Fruit fly (Drosophila melanogaster): ENCODE results near the gene fu.

Gene fu

dm6 chrX:18646855-18647699 is 10.5 kb upstream of the fu start, which contains the start of gene Rip11 (continued):
- TF ChIP-seq CG11294 (GFP tag; IDR thresholded peaks at IDR 0.05) (no peak), CG8632 (GFP tag; optimal IDR thresholded peaks at IDR 0.05) (peak; percentile 71), eg (GFP tag; IDR thresholded peaks at IDR 0.05) (peak; percentile 93), svp (GFP tag) (peak; percentile 75), Blimp-1 (GFP tag; optimal IDR thresholded peaks at IDR 0.05) (peak; percentile 95), Hr38 (GFP tag; optimal IDR thresholded peaks at IDR 0.05) (peak; percentile 13), Met (GFP tag; optimal IDR thresholded peaks at IDR 0.05) (peak; percentile 78), CG6163 (GFP tag; IDR thresholded peaks at IDR 0.05) (peak; percentile 89), CG8119 (GFP tag; IDR thresholded peaks at IDR 0.05) (peak; percentile 82), lz (GFP tag; optimal IDR thresholded peaks at IDR 0.05) (peak; percentile 68), CG7368 (GFP tag; optimal IDR thresholded peaks at IDR 0.05) (peak; percentile 68), Gug (GFP tag; IDR thresholded peaks at IDR 0.05) (peak; percentile 53), CG31627 (GFP tag; optimal IDR thresholded peaks at IDR 0.05) (peak; percentile 50), dsx (GFP tag; optimal IDR thresholded peaks at IDR 0.05; ENCODE audit: poor library complexity, severe bottlenecking) (peak; percentile 63), CG34406 (GFP tag; optimal IDR thresholded peaks at IDR 0.05) (peak; percentile 61), CG1621 (tag; optimal IDR thresholded peaks at IDR 0.05) (peak; percentile 73), pdm3 (GFP tag; optimal IDR thresholded peaks at IDR 0.05) (peak; percentile 77), CG6792 (GFP tag; optimal IDR thresholded peaks at IDR 0.05) (peak; percentile 76), Hr39 (GFP tag; optimal IDR thresholded peaks at IDR 0.05) (peak; percentile 63), Hr4 (GFP tag; optimal IDR thresholded peaks at IDR 0.05) (no peak), ss (GFP tag; optimal IDR thresholded peaks at IDR 0.05) (peak; percentile 91 to 92), CG3919 (GFP tag; optimal IDR thresholded peaks at IDR 0.05) (peak; percentile 81), vri (GFP tag; optimal IDR thresholded peaks at IDR 0.05) (peak; percentile 61), achi (GFP tag; optimal IDR thresholded peaks at IDR 0.05) (peak; percentile 71), Smox (GFP tag; optimal IDR thresholded peaks at IDR 0.05) (peak; percentile 69), OdsH (GFP tag; optimal IDR thresholded peaks at IDR 0.05) (no peak), CG10669 (GFP tag; optimal IDR thresholded peaks at IDR 0.05) (peak; percentile 61), topi (GFP tag; optimal IDR thresholded peaks at IDR 0.05) (peak; percentile 73), fd85E (GFP tag; optimal IDR thresholded peaks at IDR 0.05) (peak; percentile 59), CG11902 (GFP tag; optimal IDR thresholded peaks at IDR 0.05) (no peak), salr (GFP tag; optimal IDR thresholded peaks at IDR 0.05) (peak in 1 of 2 experiments; percentile 32)

dm6 chrX:18647961-18648360 is 9.6 kb upstream of the fu start, which contains the start of gene Nup35:
Gene Nup35, plus strand, starts transcription at chrX:18648182.
- TF ChIP-seq svp (GFP tag), result peak; percentile 18
- TF ChIP-seq Eip78C (GFP tag), result peak; percentile 12
- no peak for TF ChIP-seq CG4318 (GFP tag; optimal IDR thresholded peaks at IDR 0.05)
- no peak for TF ChIP-seq CG6163 (GFP tag; IDR thresholded peaks at IDR 0.05)

- TF ChIP-seq CG3032 (tag; optimal IDR thresholded peaks at IDR 0.05), result no peak
- TF ChIP-seq net (GFP tag; optimal IDR thresholded peaks at IDR 0.05), result no peak
- no peak for TF ChIP-seq CG6276 (GFP tag; optimal IDR thresholded peaks at IDR 0.05)
- TF ChIP-seq dsx (GFP tag; optimal IDR thresholded peaks at IDR 0.05; ENCODE audit: poor library complexity, severe bottlenecking), result peak; percentile 19
- TF ChIP-seq CG31627 (GFP tag; optimal IDR thresholded peaks at IDR 0.05), result no peak
- no peak for TF ChIP-seq CG3919 (GFP tag; optimal IDR thresholded peaks at IDR 0.05)
- TF ChIP-seq Sox14 (GFP tag; optimal IDR thresholded peaks at IDR 0.05), result peak; percentile 33
- TF ChIP-seq CG34406 (GFP tag; optimal IDR thresholded peaks at IDR 0.05), result no peak
- TF ChIP-seq CG6808 (GFP tag; optimal IDR thresholded peaks at IDR 0.05), result no peak
Observed at dm6 chrX:18650252-18650651, 7.3 kb upstream of the fu start, which contains the start of gene Hou. Gene Hou, minus strand, starts transcription at chrX:18650444.
